Worm (Caenorhabditis elegans) whole organism, young adult: ENCODE measurements around the gene ssp-34.

Experiments
- B0261.1 ChIP-seq: sonication (generic microtip); optimal IDR thresholded peaks from 2 replicates; lab custom pipeline; 2016; ENCODE audit warnings: mild to moderate bottlenecking, missing genetic modification characterization, moderate library complexity, missing compliant biosample characterization
- F57A8.1 ChIP-seq: fragments of 200-800 bp; sonication (Bioruptor generic); optimal IDR thresholded peaks from 2 replicates; lab custom pipeline; 2018; ENCODE audit warnings: mild to moderate bottlenecking, missing genetic modification characterization, moderate library complexity, missing compliant biosample characterization
- Y53G8AR.9 ChIP-seq: fragments of 200-800 bp; sonication (Bioruptor generic); conservative IDR thresholded peaks from 2 replicates; pipeline ENCODE4 v1.3.6; 2022; ENCODE audit warnings: missing genetic modification reagents, missing genetic modification characterization, missing compliant biosample characterization
- ZK185.1 ChIP-seq: sonication (generic microtip); optimal IDR thresholded peaks from 2 replicates; lab custom pipeline; 2016; ENCODE audit warnings: mild to moderate bottlenecking, missing genetic modification characterization, missing compliant biosample characterization; ENCODE audit not compliant: poor library complexity, severe bottlenecking
- athp-1 ChIP-seq: sonication (generic microtip); optimal IDR thresholded peaks from 2 replicates; lab custom pipeline; 2017; ENCODE audit warnings: mild to moderate bottlenecking, missing genetic modification characterization, missing compliant biosample characterization
- attf-6 ChIP-seq: fragments of 200-800 bp; sonication (Bioruptor generic); IDR thresholded peaks from 2 replicates; pipeline ENCODE4 v1.3.6; 2022; ENCODE audit warnings: missing genetic modification reagents, missing genetic modification characterization, missing compliant biosample characterization
- cebp-1 ChIP-seq, 2 experiments: fragments of 200-800 bp in 1 of 2; sonication (Bioruptor generic) in 1 of 2; sonication (generic microtip) in 1 of 2; IDR thresholded peaks in 1 of 2; optimal IDR thresholded peaks in 1 of 2; 2 replicates each; pipeline versions ENCODE4 v1.3.6 to Lab custom; 2017 to 2022; ENCODE audit warnings: missing compliant biosample characterization in 2 of 2, missing genetic modification characterization in 2 of 2, mild to moderate bottlenecking in 1 of 2, missing genetic modification reagents in 1 of 2, moderate library complexity in 1 of 2
- ceh-40 ChIP-seq: fragments of 200-800 bp; sonication (Bioruptor generic); IDR thresholded peaks from 2 replicates; pipeline ENCODE4 v1.3.6; 2022; ENCODE audit warnings: missing genetic modification characterization, missing compliant biosample characterization
- efl-1 ChIP-seq: fragments of 150-350 bp; optimal IDR thresholded peaks from 2 replicates; lab custom pipeline; 2014; ENCODE audit warnings: missing biosample characterization, missing genetic modification reagents, missing genetic modification characterization
- egl-18 ChIP-seq: fragments of 200-800 bp; sonication (Bioruptor generic); IDR thresholded peaks from 2 replicates; pipeline ENCODE4 v1.3.6; 2022; ENCODE audit warnings: missing genetic modification reagents, missing genetic modification characterization, missing compliant biosample characterization
- him-1 ChIP-seq: sonication (generic microtip); optimal IDR thresholded peaks from 2 replicates; lab custom pipeline; 2016; ENCODE audit warnings: missing genotype, missing genetic modification reagents, missing genetic modification characterization, missing compliant biosample characterization
- hmg-1.2 ChIP-seq: fragments of 200-800 bp; sonication (Bioruptor generic); IDR thresholded peaks from 2 replicates; pipeline ENCODE4 v1.3.6; 2022; ENCODE audit warnings: missing genetic modification reagents, missing genetic modification characterization, missing compliant biosample characterization
- hmg-20 ChIP-seq: fragments of 200-800 bp; sonication (Bioruptor generic); IDR thresholded peaks from 2 replicates; pipeline ENCODE4 v1.3.6; 2022; ENCODE audit warnings: missing genetic modification reagents, missing genetic modification characterization, missing compliant biosample characterization
- lin-35 ChIP-seq, 3 experiments: fragments of 150-350 bp in 2 of 3; sonication (generic microtip) in 1 of 3; optimal IDR thresholded peaks; 2 replicates each; lab custom pipeline; 2014 to 2018; ENCODE audit warnings: missing biosample characterization in 3 of 3, missing genetic modification characterization in 3 of 3, missing genetic modification reagents in 3 of 3
- lin-40 ChIP-seq: sonication (generic microtip); optimal IDR thresholded peaks from 2 replicates; lab custom pipeline; 2016; ENCODE audit warnings: missing genetic modification characterization, mild to moderate bottlenecking, missing compliant biosample characterization, missing genotype, missing genetic modification reagents
- lir-1 ChIP-seq: fragments of 200-800 bp; sonication (Bioruptor generic); conservative IDR thresholded peaks from 2 replicates; pipeline ENCODE4 v1.3.6; 2022; ENCODE audit warnings: missing genetic modification reagents, missing genetic modification characterization, missing compliant biosample characterization
- madf-3 ChIP-seq: fragments of 200-800 bp; sonication (Bioruptor generic); IDR thresholded peaks from 2 replicates; pipeline ENCODE4 v1.3.6; 2022; ENCODE audit warnings: missing genetic modification reagents, missing genetic modification characterization, missing compliant biosample characterization
- madf-6 ChIP-seq: fragments of 200-800 bp; sonication (Bioruptor generic); IDR thresholded peaks from 2 replicates; pipeline ENCODE4 v1.3.6; 2022; ENCODE audit warnings: missing genetic modification reagents, missing genetic modification characterization, missing compliant biosample characterization
- madf-8 ChIP-seq: fragments of 200-800 bp; sonication (Bioruptor generic); conservative IDR thresholded peaks from 2 replicates; pipeline ENCODE4 v1.3.6; 2022; ENCODE audit warnings: missing genetic modification reagents, missing genetic modification characterization, missing compliant biosample characterization
- mxl-1 ChIP-seq: sonication (generic microtip); optimal IDR thresholded peaks from 2 replicates; lab custom pipeline; 2016; ENCODE audit warnings: missing genetic modification characterization, missing compliant biosample characterization
- nfyb-1 ChIP-seq: fragments of 200-800 bp; sonication (Bioruptor generic); IDR thresholded peaks from 2 replicates; pipeline ENCODE4 v1.3.6; 2022; ENCODE audit warnings: missing genetic modification reagents, missing genetic modification characterization, missing compliant biosample characterization
- nhr-80 ChIP-seq: sonication (generic microtip); optimal IDR thresholded peaks from 2 replicates; lab custom pipeline; 2016; ENCODE audit warnings: missing genetic modification characterization, missing compliant biosample characterization
- nhr-90 ChIP-seq: sonication (generic microtip); optimal IDR thresholded peaks from 2 replicates; lab custom pipeline; 2016; ENCODE audit warnings: missing genotype, mild to moderate bottlenecking, missing genetic modification characterization, missing compliant biosample characterization
- rcor-1 ChIP-seq: fragments of 200-800 bp; sonication (Bioruptor generic); IDR thresholded peaks from 2 replicates; pipeline ENCODE4 v1.3.6; 2022; ENCODE audit warnings: missing genetic modification reagents, missing genetic modification characterization, missing compliant biosample characterization
- repo-1 ChIP-seq: sonication (generic microtip); optimal IDR thresholded peaks from 2 replicates; lab custom pipeline; 2017; ENCODE audit warnings: mild to moderate bottlenecking, missing genetic modification characterization, missing compliant biosample characterization
- somi-1 ChIP-seq: fragments of 200-800 bp; sonication (Bioruptor generic); optimal IDR thresholded peaks from 2 replicates; lab custom pipeline; 2018; ENCODE audit warnings: mild to moderate bottlenecking, missing genetic modification characterization, missing compliant biosample characterization
- zim-3 ChIP-seq: sonication (generic microtip); optimal IDR thresholded peaks from 2 replicates; lab custom pipeline; 2017; ENCODE audit warnings: mild to moderate bottlenecking, missing genetic modification characterization, moderate library complexity, missing compliant biosample characterization
- ztf-18 ChIP-seq: sonication (generic microtip); optimal IDR thresholded peaks from 2 replicates; lab custom pipeline; 2016; ENCODE audit warnings: missing genotype, mild to moderate bottlenecking, missing genetic modification characterization, missing compliant biosample characterization
- ztf-26 ChIP-seq: sonication (generic microtip); optimal IDR thresholded peaks from 2 replicates; lab custom pipeline; 2017; ENCODE audit warnings: missing genetic modification characterization, missing compliant biosample characterization
- ztf-3 ChIP-seq: fragments of 200-800 bp; sonication (Bioruptor generic); optimal IDR thresholded peaks from 2 replicates; lab custom pipeline; 2018; ENCODE audit warnings: mild to moderate bottlenecking, missing genetic modification characterization, missing compliant biosample characterization

The ssp-34 gene

ce11 chrIV:10782014-10782413, 43.6 kb upstream of the ssp-34 start:
- TF ChIP-seq ztf-26 (tag; lab: Kevin White, UChicago) = peak; percentile 57
- TF ChIP-seq B0261.1 = no peak
- no peak for TF ChIP-seq zim-3 (tag; lab: Kevin White, UChicago)
- TF ChIP-seq lin-40 (tag; lab: Kevin White, UChicago) = peak; percentile 32

ce11 chrIV:10781346-10781745, 42.9 kb upstream of the ssp-34 start:
- TF ChIP-seq him-1 (no peak), attf-6 (no peak), zim-3 (tag; lab: Kevin White, UChicago) (no peak)
- TF ChIP-seq, all 124 proteins: peak for 0

ce11 chrIV:10780583-10780982, 42.2 kb upstream of the ssp-34 start, which contains the start of gene swt-3:
swt-3 (minus strand) TSS chrIV:10780683.
- TF ChIP-seq cebp-1 (GFP tag; IDR thresholded peaks at IDR 0.05; lab: Robert Waterston, UW) (no peak), cebp-1 (tag; optimal IDR thresholded peaks at IDR 0.05; lab: Kevin White, UChicago) (no peak), F57A8.1 (GFP tag; lab: Kevin White, UChicago) (no peak), nhr-80 (tag; lab: Kevin White, UChicago) (no peak), attf-6 (no peak), ceh-40 (GFP tag; lab: Robert Waterston, UW) (no peak), madf-3 (no peak)

ce11 chrIV:10779328-10779727, 40.9 kb upstream of the ssp-34 start:
- TF ChIP-seq nhr-80 (tag; lab: Kevin White, UChicago) = no peak
- 0 out of 2 replicates have a peak, but pooled peaks have one; percentile 11 for TF ChIP-seq nfyb-1 (GFP tag; lab: Robert Waterston, UW)
- TF ChIP-seq, all 124 proteins: peak for 1

- TF ChIP-seq ztf-26 (tag; lab: Kevin White, UChicago) (peak; percentile 11), nfyb-1 (GFP tag; lab: Robert Waterston, UW) (peak; percentile 21; the same call in 1 of the 2 replicates), ZK185.1 (peak; percentile 6), hmg-20 (no peak)
Measured at ce11 chrIV:10778582-10778981, 40.2 kb upstream of the ssp-34 start.

ce11 chrIV:10777600-10777999, 39.2 kb upstream of the ssp-34 start:
- TF ChIP-seq lin-35 (GFP tag; optimal IDR thresholded peaks at IDR 0.05; lab: Kevin White, UChicago) = no peak

ce11 chrIV:10777076-10777475, 38.7 kb upstream of the ssp-34 start:
- TF ChIP-seq F57A8.1 (GFP tag; lab: Kevin White, UChicago) = peak; percentile 27
- peak; percentile 10; the same call in 1 of the 2 replicates for TF ChIP-seq madf-6 (GFP tag; lab: Robert Waterston, UW)
- TF ChIP-seq ztf-3 (GFP tag; lab: Kevin White, UChicago) = no peak
- TF ChIP-seq efl-1 (GFP tag; lab: Kevin White, UChicago) = no peak
- no peak for TF ChIP-seq egl-18 (GFP tag; lab: Robert Waterston, UW)
- TF ChIP-seq rcor-1 (GFP tag; lab: Robert Waterston, UW) = no peak
- no peak for TF ChIP-seq Y53G8AR.9

- TF ChIP-seq madf-8 (GFP tag; lab: Robert Waterston, UW) (no peak), repo-1 (tag; lab: Kevin White, UChicago) (no peak), hmg-1.2 (no peak), nhr-80 (tag; lab: Kevin White, UChicago) (no peak), lir-1 (GFP tag; lab: Robert Waterston, UW) (no peak), nhr-90 (tag; lab: Kevin White, UChicago) (no peak), somi-1 (GFP tag; lab: Kevin White, UChicago) (no peak), athp-1 (tag; lab: Kevin White, UChicago) (no peak), mxl-1 (tag; lab: Kevin White, UChicago) (no peak), attf-6 (no peak), ztf-18 (no peak)
- TF ChIP-seq, all 124 proteins: peak for 0
Measured at ce11 chrIV:10773811-10774210, 35.4 kb upstream of the ssp-34 start, which contains the start of gene inpp-1. inpp-1 (minus strand) TSS chrIV:10773911.
